Worm (Caenorhabditis elegans): ENCODE results near the gene ZK938.11.
"Not testable (repeated sequence)": the region's sequence is repeated elsewhere in the genome, so short reads cannot be mapped to it uniquely, and the experiment has no call there.

ZK938.11 gene

ce11 chrII:9868698-9869097 lies 28.5 kb upstream of the ZK938.11 start, which contains the start of gene old-1:
TSS of gene old-1 (minus strand) at chrII:9868747.
- no peak for TF ChIP-seq pat-9 (tag; optimal IDR thresholded peaks at IDR 0.05)
- TF ChIP-seq unc-55 (GFP tag; optimal IDR thresholded peaks at IDR 0.05) = no peak
- TF ChIP-seq nfya-1 (tag; optimal IDR thresholded peaks at IDR 0.05) = peak; percentile 65
- TF ChIP-seq ref-2 (tag; optimal IDR thresholded peaks at IDR 0.05) = no peak
- TF ChIP-seq fkh-6 (tag; optimal IDR thresholded peaks at IDR 0.05) = no peak
- TF ChIP-seq C08G9.2 (tag; optimal IDR thresholded peaks at IDR 0.05) = no peak

- TF ChIP-seq ref-2 (tag; optimal IDR thresholded peaks at IDR 0.05) (no peak), fkh-10 (GFP tag; optimal IDR thresholded peaks at IDR 0.05) (no peak), F13H6.1 (tag; optimal IDR thresholded peaks at IDR 0.05) (no peak), nfya-1 (tag; optimal IDR thresholded peaks at IDR 0.05) (no peak), gmeb-2 (tag; optimal IDR thresholded peaks at IDR 0.05) (no peak), hlh-6 (tag; optimal IDR thresholded peaks at IDR 0.05) (no peak), zip-5 (tag; optimal IDR thresholded peaks at IDR 0.05) (no peak), sdc-2 (tag; optimal IDR thresholded peaks at IDR 0.05) (no peak), eyg-1 (tag; optimal IDR thresholded peaks at IDR 0.05) (no peak), pha-2 (tag; optimal IDR thresholded peaks at IDR 0.05) (no peak), pqm-1 (tag; optimal IDR thresholded peaks at IDR 0.05) (no peak), che-1 (tag; optimal IDR thresholded peaks at IDR 0.05) (no peak)
These were observed 28.0 kb upstream of the ZK938.11 start for ce11 chrII:9868207-9868606.

DNA sequence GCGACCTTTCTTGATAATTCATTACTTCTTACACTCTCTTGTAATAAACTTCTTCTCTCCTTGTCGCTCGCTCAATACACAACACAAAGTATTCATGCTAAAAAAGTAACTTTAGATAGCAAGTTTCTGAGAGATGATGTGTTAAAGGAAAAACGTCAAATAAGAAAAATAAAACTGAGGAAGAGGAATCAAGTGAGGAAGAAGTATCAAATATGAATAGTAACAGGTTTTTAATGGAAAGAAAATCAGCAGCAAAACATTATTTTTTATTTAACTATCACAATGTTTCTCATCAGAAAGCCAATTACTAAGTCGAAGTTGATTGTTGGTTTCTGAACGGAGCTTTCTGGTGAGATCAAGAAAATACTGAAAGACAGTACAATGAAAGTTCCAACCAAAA lies 26.2 kb upstream of the ZK938.11 start, which contains the start of gene chil-1:
Gene chil-1, minus strand, starts transcription at position 101 of the 400 bp plus-strand sequence.
- TF ChIP-seq ets-4, ceh-30, zip-5 (tag; optimal IDR thresholded peaks at IDR 0.05): not testable (repeated sequence)

DNA sequence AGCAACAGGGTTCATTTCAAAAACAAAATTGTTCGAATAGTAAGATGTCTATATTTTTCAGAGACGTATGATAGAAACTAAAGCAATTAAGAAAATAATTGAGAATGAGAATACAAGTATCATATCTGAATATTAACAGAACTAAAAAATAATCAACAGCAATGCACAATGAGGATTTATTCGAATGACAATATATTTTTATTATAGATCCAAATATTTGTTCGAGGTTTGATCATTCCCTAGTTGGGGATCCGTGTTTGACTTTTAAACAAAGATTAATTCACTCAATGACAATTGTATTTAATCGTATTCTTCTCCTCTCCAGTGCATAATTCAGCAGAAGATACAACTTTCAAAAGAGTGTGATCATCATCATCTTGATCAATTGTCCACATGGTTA lies 21.9 kb upstream of the ZK938.11 start, which contains the start of gene C08H9.18:
Gene C08H9.18, minus strand, starts transcription at position 101 of the 400 bp plus-strand sequence.
- TF ChIP-seq ets-4 (tag; optimal IDR thresholded peaks at IDR 0.05) (no peak), lin-11 (tag; optimal IDR thresholded peaks at IDR 0.05) (no peak), T23F11.4 (GFP tag; optimal IDR thresholded peaks at IDR 0.05) (no peak)

DNA sequence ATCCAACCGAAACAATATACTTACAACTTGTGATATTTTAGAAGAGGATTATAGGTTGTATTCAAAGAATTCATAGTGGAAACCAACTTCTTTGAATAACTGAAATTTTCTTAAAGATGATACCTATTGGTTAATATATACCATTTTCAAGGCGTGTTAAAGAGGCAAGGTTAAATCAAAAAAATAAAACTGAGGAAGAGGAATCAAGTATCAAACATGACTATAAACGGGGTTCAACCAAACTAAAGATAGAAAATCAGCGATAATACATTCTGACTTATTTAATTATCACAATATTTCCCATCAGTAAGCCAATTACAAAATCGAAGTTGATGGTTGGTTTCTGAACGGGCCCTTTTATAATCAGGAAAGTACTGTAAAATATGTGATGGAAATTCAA lies 21.2 kb upstream of the ZK938.11 start, which contains the start of gene chil-3:
Gene chil-3, minus strand, starts transcription at position 101 of the 400 bp plus-strand sequence.
- TF ChIP-seq ceh-18 (tag; optimal IDR thresholded peaks at IDR 0.05) (no peak), nhr-11 (tag; optimal IDR thresholded peaks at IDR 0.05) (peak; percentile 48), ceh-22 (tag; optimal IDR thresholded peaks at IDR 0.05) (no peak)

- TF ChIP-seq rnt-1 (tag; optimal IDR thresholded peaks at IDR 0.05) (no peak), ceh-22 (tag; optimal IDR thresholded peaks at IDR 0.05) (no peak), odd-2 (tag; optimal IDR thresholded peaks at IDR 0.05) (no peak), tbx-7 (tag; optimal IDR thresholded peaks at IDR 0.05) (no peak), F13H6.1 (tag; optimal IDR thresholded peaks at IDR 0.05) (no peak), fkh-10 (GFP tag; optimal IDR thresholded peaks at IDR 0.05) (no peak), K09A11.1 (tag; optimal IDR thresholded peaks at IDR 0.05; ENCODE audit: insufficient read depth) (no peak)
These were observed 19.4 kb upstream of the ZK938.11 start, which contains the start of gene chil-5 for ce11 chrII:9859575-9859974. TSS of gene chil-5 (minus strand) at chrII:9859675.

- TF ChIP-seq C08G9.2 (tag; optimal IDR thresholded peaks at IDR 0.05) (no peak), hlh-8 (tag; optimal IDR thresholded peaks at IDR 0.05) (no peak), sox-2 (GFP tag; IDR thresholded peaks at IDR 0.05) (no peak), T23F11.4 (GFP tag; optimal IDR thresholded peaks at IDR 0.05) (no peak)
These were observed 17.6 kb upstream of the ZK938.11 start, which contains the start of gene chil-6 for ce11 chrII:9857791-9858190. TSS of gene chil-6 (minus strand) at chrII:9857891.

Data from whole organism, late embryonic.